Fruit fly (Drosophila melanogaster) whole organism, embryonic: ENCODE measurements around the gene CARPB.

Experiments used
- Hr39 ChIP-seq: fragments of >200 bp; optimal IDR thresholded peaks from 2 replicates; lab custom pipeline; 2017
- grau ChIP-seq: fragments of 200-800 bp; optimal IDR thresholded peaks from 3 replicates; lab custom pipeline; 2019; ENCODE audit warnings: missing biosample characterization, mild to moderate bottlenecking, missing genetic modification characterization, moderate library complexity

DNA sequence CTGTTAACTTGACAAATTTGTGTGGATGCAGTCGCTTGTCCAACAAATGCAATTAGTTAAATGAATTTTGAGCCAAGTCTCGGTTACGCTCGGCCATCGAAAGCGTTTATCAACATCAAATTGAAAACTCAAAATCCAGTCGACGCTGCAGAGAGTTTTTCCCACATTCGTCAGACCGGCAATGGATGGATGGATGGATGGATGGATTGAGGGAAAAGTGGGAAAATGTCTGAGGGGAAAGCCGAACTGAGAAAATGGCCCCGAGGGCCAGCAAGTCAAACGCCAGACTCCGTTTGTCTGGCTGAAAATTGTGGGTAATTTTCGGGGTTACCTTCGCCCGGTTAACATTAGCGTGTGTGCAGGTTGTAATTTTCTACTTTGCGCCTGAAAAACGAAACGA is 42.8 kb upstream of the CARPB start:
- TF ChIP-seq Hr39 (lab: Kevin White, UChicago): no peak
- TF ChIP-seq grau (tag; lab: Kevin White, UChicago): no peak
